Worm (Caenorhabditis elegans) whole organism, young adult: Measurements from ENCODE around the gene asp-3.

Experiments
- B0336.3 ChIP-seq: fragments of 200-800 bp; sonication (Bioruptor generic); IDR thresholded peaks from 2 replicates; pipeline ENCODE4 v1.3.6; 2022; ENCODE audit warnings: missing genetic modification characterization, missing compliant biosample characterization
- C06A6.2 ChIP-seq: fragments of 200-800 bp; sonication (Bioruptor generic); conservative IDR thresholded peaks from 2 replicates; pipeline ENCODE4 v1.3.6; 2022; ENCODE audit warnings: missing genetic modification characterization, missing compliant biosample characterization
- F10E7.11 ChIP-seq: sonication (generic microtip); optimal IDR thresholded peaks from 2 replicates; lab custom pipeline; 2017; ENCODE audit warnings: mild to moderate bottlenecking, missing genetic modification characterization, moderate library complexity, missing compliant biosample characterization
- F22D6.2 ChIP-seq: sonication (generic microtip); optimal IDR thresholded peaks from 2 replicates; lab custom pipeline; 2016; ENCODE audit warnings: mild to moderate bottlenecking, missing genetic modification characterization, missing compliant biosample characterization
- F37B4.10 ChIP-seq: fragments of 200-800 bp; sonication (Bioruptor generic); IDR thresholded peaks from 2 replicates; pipeline ENCODE4 v1.3.6; 2022; ENCODE audit warnings: missing genetic modification characterization, missing compliant biosample characterization
- F57A8.1 ChIP-seq: fragments of 200-800 bp; sonication (Bioruptor generic); optimal IDR thresholded peaks from 2 replicates; lab custom pipeline; 2018; ENCODE audit warnings: mild to moderate bottlenecking, missing genetic modification characterization, moderate library complexity, missing compliant biosample characterization
- F57C9.4 ChIP-seq: sonication (generic microtip); optimal IDR thresholded peaks from 2 replicates; lab custom pipeline; 2017; ENCODE audit warnings: mild to moderate bottlenecking, missing genetic modification characterization, missing compliant biosample characterization
- Y79H2A.3 ChIP-seq: fragments of 200-800 bp; sonication (Bioruptor generic); conservative IDR thresholded peaks from 2 replicates; pipeline ENCODE4 v1.3.6; 2022; ENCODE audit warnings: missing genetic modification reagents, missing genetic modification characterization, missing compliant biosample characterization
- attf-6 ChIP-seq: fragments of 200-800 bp; sonication (Bioruptor generic); IDR thresholded peaks from 2 replicates; pipeline ENCODE4 v1.3.6; 2022; ENCODE audit warnings: missing genetic modification reagents, missing genetic modification characterization, missing compliant biosample characterization
- cebp-1 ChIP-seq, 2 experiments: fragments of 200-800 bp in 1 of 2; sonication (Bioruptor generic) in 1 of 2; sonication (generic microtip) in 1 of 2; IDR thresholded peaks in 1 of 2; optimal IDR thresholded peaks in 1 of 2; 2 replicates each; pipeline versions ENCODE4 v1.3.6 to Lab custom; 2017 to 2022; ENCODE audit warnings: missing compliant biosample characterization in 2 of 2, missing genetic modification characterization in 2 of 2, mild to moderate bottlenecking in 1 of 2, missing genetic modification reagents in 1 of 2, moderate library complexity in 1 of 2
- ceh-27 ChIP-seq: fragments of 200-800 bp; sonication (Bioruptor generic); optimal IDR thresholded peaks from 2 replicates; lab custom pipeline; 2018; ENCODE audit warnings: mild to moderate bottlenecking, missing genetic modification characterization, moderate library complexity, missing compliant biosample characterization
- die-1 ChIP-seq: sonication (generic microtip); optimal IDR thresholded peaks from 2 replicates; lab custom pipeline; 2016; ENCODE audit warnings: missing genotype, mild to moderate bottlenecking, missing genetic modification characterization, missing compliant biosample characterization
- dox-1 ChIP-seq: fragments of 200-800 bp; sonication (Bioruptor generic); IDR thresholded peaks from 2 replicates; pipeline ENCODE4 v1.3.6; 2022; ENCODE audit warnings: missing genetic modification reagents, missing genetic modification characterization, missing compliant biosample characterization
- ets-4 ChIP-seq: fragments of 200-800 bp; sonication (Bioruptor generic); optimal IDR thresholded peaks from 2 replicates; lab custom pipeline; 2018; ENCODE audit warnings: mild to moderate bottlenecking, missing genetic modification characterization, missing compliant biosample characterization
- hlh-26 ChIP-seq: fragments of 200-800 bp; sonication (Bioruptor generic); conservative IDR thresholded peaks from 2 replicates; pipeline ENCODE4 v1.3.6; 2022; ENCODE audit warnings: missing genetic modification reagents, missing genetic modification characterization, missing compliant biosample characterization
- hmg-20 ChIP-seq: fragments of 200-800 bp; sonication (Bioruptor generic); IDR thresholded peaks from 2 replicates; pipeline ENCODE4 v1.3.6; 2022; ENCODE audit warnings: missing genetic modification reagents, missing genetic modification characterization, missing compliant biosample characterization
- let-526 ChIP-seq: fragments of 200-800 bp; sonication (Bioruptor generic); IDR thresholded peaks from 2 replicates; pipeline ENCODE4 v1.3.6; 2022; ENCODE audit warnings: missing genetic modification reagents, missing genetic modification characterization, missing compliant biosample characterization
- lir-1 ChIP-seq: fragments of 200-800 bp; sonication (Bioruptor generic); conservative IDR thresholded peaks from 2 replicates; pipeline ENCODE4 v1.3.6; 2022; ENCODE audit warnings: missing genetic modification reagents, missing genetic modification characterization, missing compliant biosample characterization
- madf-10 ChIP-seq: sonication (generic microtip); optimal IDR thresholded peaks from 2 replicates; lab custom pipeline; 2016; ENCODE audit warnings: mild to moderate bottlenecking, missing genetic modification characterization, missing compliant biosample characterization
- madf-6 ChIP-seq: fragments of 200-800 bp; sonication (Bioruptor generic); IDR thresholded peaks from 2 replicates; pipeline ENCODE4 v1.3.6; 2022; ENCODE audit warnings: missing genetic modification reagents, missing genetic modification characterization, missing compliant biosample characterization
- nfya-2 ChIP-seq: fragments of 200-800 bp; sonication (Bioruptor generic); IDR thresholded peaks from 2 replicates; pipeline ENCODE4 v1.3.6; 2022; ENCODE audit warnings: missing genetic modification reagents, missing genetic modification characterization, missing compliant biosample characterization
- nhr-80 ChIP-seq: sonication (generic microtip); optimal IDR thresholded peaks from 2 replicates; lab custom pipeline; 2016; ENCODE audit warnings: missing genetic modification characterization, missing compliant biosample characterization
- snpc-1.3 ChIP-seq: sonication (generic microtip); optimal IDR thresholded peaks from 2 replicates; lab custom pipeline; 2017; ENCODE audit warnings: missing genetic modification characterization, mild to moderate bottlenecking, missing compliant biosample characterization, antibody characterized with exemption, moderate library complexity, missing genotype, missing genetic modification reagents; ENCODE audit not compliant: insufficient read depth
- snpc-4 ChIP-seq, 5 experiments: fragments of 150-350 bp in 1 of 5; sonication (generic microtip) in 4 of 5; optimal IDR thresholded peaks; 2 replicates each; lab custom pipeline; 2014 to 2018; ENCODE audit warnings: missing genetic modification characterization in 5 of 5, missing biosample characterization in 3 of 5, antibody characterized with exemption in 2 of 5, mild to moderate bottlenecking in 2 of 5, missing compliant biosample characterization in 2 of 5, missing genotype in 2 of 5, moderate library complexity in 2 of 5, missing genetic modification reagents in 1 of 5
- tbp1 ChIP-seq: fragments of 200-800 bp; sonication (Bioruptor generic); optimal IDR thresholded peaks from 2 replicates; lab custom pipeline; 2018; ENCODE audit warnings: mild to moderate bottlenecking, missing genetic modification characterization, missing compliant biosample characterization
- tbx-9 ChIP-seq: sonication (generic microtip); optimal IDR thresholded peaks from 2 replicates; lab custom pipeline; 2016; ENCODE audit warnings: borderline replicate concordance, missing genetic modification characterization, inconsistent platforms, missing compliant biosample characterization
- ztf-25 ChIP-seq: fragments of 200-800 bp; sonication (Bioruptor generic); IDR thresholded peaks from 2 replicates; pipeline ENCODE4 v1.3.6; 2022; ENCODE audit warnings: missing genetic modification reagents, missing genetic modification characterization, missing compliant biosample characterization
- ztf-28 ChIP-seq: fragments of 200-800 bp; sonication (Bioruptor generic); IDR thresholded peaks from 2 replicates; pipeline ENCODE4 v1.3.6; 2022; ENCODE audit warnings: missing genetic modification reagents, missing genetic modification characterization, missing compliant biosample characterization

Gene asp-3

DNA sequence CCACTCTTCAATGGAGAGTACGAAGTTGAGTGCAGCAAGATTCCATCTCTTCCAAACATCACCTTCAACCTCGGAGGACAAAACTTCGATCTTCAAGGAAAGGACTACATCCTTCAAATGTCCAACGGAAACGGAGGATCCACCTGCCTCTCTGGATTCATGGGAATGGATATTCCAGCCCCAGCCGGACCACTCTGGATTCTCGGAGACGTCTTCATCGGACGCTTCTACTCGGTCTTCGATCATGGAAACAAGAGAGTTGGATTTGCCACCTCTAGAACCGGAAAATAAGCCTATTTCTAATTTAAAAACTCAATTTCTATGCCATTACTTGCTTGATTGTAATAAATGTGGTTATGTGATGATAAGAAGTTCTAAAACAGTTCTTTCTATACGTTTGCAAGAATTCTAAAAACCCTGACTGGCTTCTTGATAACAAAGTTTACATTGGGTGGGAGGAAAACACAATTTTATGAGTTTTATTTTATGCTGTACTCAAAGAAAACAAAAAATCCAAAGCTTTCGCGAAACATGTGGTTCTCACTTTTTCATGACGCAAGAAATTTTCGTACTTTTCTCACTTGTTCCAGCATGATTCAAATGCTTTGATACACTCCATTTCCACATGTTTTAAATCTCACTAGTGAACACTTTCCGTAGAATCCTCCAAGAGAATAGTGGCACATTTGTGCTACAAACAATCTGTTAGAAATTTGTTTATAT, 1.6 kb downstream of the asp-3 start (continued):
- TF ChIP-seq ztf-25 (no peak), attf-6 (GFP tag; lab: Robert Waterston, UW) (no peak), madf-10 (tag; lab: Kevin White, UChicago) (peak; percentile 68), let-526 (0 out of 2 replicates have a peak, but pooled peaks have one; percentile 15), F10E7.11 (tag; lab: Kevin White, UChicago) (no peak), Y79H2A.3 (GFP tag; lab: Robert Waterston, UW) (0 out of 2 replicates have a peak, but pooled peaks have one; percentile 26), tbp1 (GFP tag; lab: Kevin White, UChicago) (no peak)

DNA sequence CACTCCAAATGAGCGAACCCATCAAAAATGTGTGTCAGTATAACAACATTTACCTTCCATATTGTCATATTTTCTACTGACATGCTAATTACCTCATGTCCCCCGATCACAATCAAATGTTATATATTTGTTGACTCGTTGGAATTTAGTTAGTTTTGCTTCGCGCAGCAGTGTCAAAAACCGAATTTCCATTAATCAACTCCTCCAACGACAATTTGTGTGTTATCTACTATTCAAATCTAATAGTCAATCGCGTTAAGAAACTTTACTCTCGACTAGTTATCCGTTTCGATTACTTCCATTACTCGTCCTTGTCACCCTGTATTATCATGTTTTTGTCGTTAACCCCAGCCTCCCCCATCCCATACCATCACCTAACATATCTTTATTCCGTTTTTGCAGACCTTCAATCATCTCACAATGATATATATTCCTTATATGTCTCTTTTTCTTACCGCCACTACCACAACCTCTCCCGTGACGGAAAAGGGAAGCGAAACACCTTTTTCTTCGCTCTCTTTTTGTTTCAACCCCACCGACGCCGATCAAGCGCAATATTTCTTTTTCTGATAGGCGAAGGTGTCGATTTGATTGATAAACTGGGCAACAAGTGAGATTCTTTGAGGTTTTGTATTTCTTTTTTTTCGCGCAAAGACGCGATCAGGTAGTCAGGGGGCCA, 5.1 kb downstream of the asp-3 start:
- TF ChIP-seq nhr-80 (tag; lab: Kevin White, UChicago) (peak; percentile 28), cebp-1 (GFP tag; IDR thresholded peaks at IDR 0.05; lab: Robert Waterston, UW) (no peak), cebp-1 (tag; optimal IDR thresholded peaks at IDR 0.05; lab: Kevin White, UChicago) (peak; percentile 48), ets-4 (GFP tag; lab: Kevin White, UChicago) (no peak), lir-1 (no peak), ceh-27 (GFP tag; lab: Kevin White, UChicago) (no peak)

DNA sequence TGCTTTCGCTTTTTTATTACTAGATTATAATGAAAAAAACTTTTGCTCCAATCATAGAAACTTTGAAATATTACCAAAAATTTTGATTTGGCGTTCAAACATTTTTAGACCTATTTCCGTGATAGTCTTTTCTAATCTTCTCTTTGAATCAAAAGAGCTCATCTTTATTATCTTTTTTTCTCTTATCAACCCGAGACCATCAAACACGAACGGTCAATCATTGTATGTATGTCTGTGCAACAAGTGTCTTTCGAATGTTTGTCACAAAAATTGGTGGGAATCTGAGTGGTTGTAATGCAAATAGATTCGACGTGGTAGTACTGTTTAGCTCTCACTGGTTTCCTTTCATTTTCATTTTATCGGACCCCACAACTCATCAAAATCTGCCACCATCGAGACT, 8.9 kb downstream of the asp-3 start, which contains the start of gene M03A8.3:
Gene M03A8.3 (plus strand): TSS at position 278 of the 400 bp plus-strand sequence.
- TF ChIP-seq die-1 (no peak), F37B4.10 (GFP tag; lab: Robert Waterston, UW) (no peak), F57C9.4 (tag; lab: Kevin White, UChicago) (no peak), hlh-26 (GFP tag; lab: Robert Waterston, UW) (no peak), nhr-80 (tag; lab: Kevin White, UChicago) (peak; percentile 46), madf-10 (tag; lab: Kevin White, UChicago) (no peak)
- TF ChIP-seq, all 124 proteins: peak for 1

- TF ChIP-seq nfya-2 (GFP tag; lab: Robert Waterston, UW) (no peak), B0336.3 (no peak), hmg-20 (GFP tag; lab: Robert Waterston, UW) (no peak), ztf-28 (GFP tag; lab: Robert Waterston, UW) (no peak), F57A8.1 (GFP tag; lab: Kevin White, UChicago) (no peak), dox-1 (GFP tag; lab: Robert Waterston, UW) (no peak), snpc-4 (GFP tag; optimal IDR thresholded peaks at IDR 0.05; lab: Kevin White, UChicago) (no peak), snpc-4 (tag; optimal IDR thresholded peaks at IDR 0.05; lab: Kevin White, UChicago) (no peak), madf-6 (GFP tag; lab: Robert Waterston, UW) (no peak), tbx-9 (tag; lab: Kevin White, UChicago) (no peak)
These were observed 10.7 kb downstream of the asp-3 start for ce11 chrX:6801546-6801945.

DNA sequence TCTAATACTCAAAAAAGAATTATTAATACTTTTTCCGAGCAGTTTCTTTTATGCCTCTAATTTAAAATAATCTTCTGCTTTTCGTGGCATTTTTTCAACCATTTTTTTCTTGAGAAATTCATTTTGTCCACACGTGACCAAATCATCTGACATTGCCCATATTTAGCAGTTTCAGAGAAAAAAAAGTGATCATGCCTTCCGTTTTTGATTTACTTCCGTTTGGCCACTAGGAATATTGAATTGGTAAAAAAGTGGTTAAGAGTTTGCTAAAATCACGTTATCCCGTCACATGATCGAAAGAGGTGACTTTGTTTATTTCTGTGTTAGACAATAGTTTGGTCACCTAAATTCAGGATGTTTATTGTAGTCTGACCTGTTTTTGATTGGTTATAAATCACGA, 13.5 kb downstream of the asp-3 start:
- TF ChIP-seq C06A6.2 (GFP tag; lab: Robert Waterston, UW), result peak; percentile 44; the same call in 1 of the 2 replicates
- TF ChIP-seq snpc-1.3 (tag; lab: Kevin White, UChicago), result no peak
- no peak for TF ChIP-seq F22D6.2 (tag; lab: Kevin White, UChicago)
